Worm (Caenorhabditis elegans): Measurements from ENCODE around the gene K02E7.4.
A peak's percentile ranks its signal among the peaks of the same experiment; 100 is the strongest.
"Not testable (repeated sequence)": the region's sequence is repeated elsewhere in the genome, so short reads cannot be mapped to it uniquely, and the experiment has no call there.

The K02E7.4 gene

DNA sequence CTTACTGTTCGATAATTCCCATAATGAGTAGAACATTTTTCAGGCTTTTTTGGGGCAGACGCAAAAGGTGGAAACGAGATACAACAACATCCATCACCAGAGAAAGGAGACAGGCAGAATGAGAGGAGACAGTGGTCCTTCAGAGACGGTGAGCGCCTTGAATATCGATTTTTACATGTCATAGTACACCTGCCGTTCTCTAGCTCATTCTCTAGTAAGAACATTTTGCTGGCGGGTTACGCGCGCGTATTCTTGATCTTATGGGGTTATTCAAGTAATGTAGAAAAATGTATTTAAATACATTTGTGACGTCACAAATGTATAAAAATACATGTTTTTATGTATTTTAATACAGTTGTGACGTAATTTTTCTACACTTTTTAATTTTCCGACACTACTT lies 28.3 kb upstream of the K02E7.4 start, which contains the start of gene fbxb-45:
Gene fbxb-45, minus strand, starts transcription at position 101 of the 400 bp plus-strand sequence.
- TF ChIP-seq ceh-48 (tag; optimal IDR thresholded peaks at IDR 0.05), result peak; percentile 9

ce11 chrII:1045692-1046091 lies 26.5 kb upstream of the K02E7.4 start, which contains the start of gene str-148:
Gene str-148, plus strand, starts transcription at chrII:1045992.
- TF ChIP-seq gmeb-2 (tag; optimal IDR thresholded peaks at IDR 0.05) (no peak), K02D7.2 (tag; optimal IDR thresholded peaks at IDR 0.05) (no peak), hlh-8 (tag; optimal IDR thresholded peaks at IDR 0.05) (no peak), unc-42 (tag; optimal IDR thresholded peaks at IDR 0.05) (no peak), ceh-31 (tag; optimal IDR thresholded peaks at IDR 0.05) (no peak), fax-1 (tag; optimal IDR thresholded peaks at IDR 0.05) (no peak), fkh-6 (tag; optimal IDR thresholded peaks at IDR 0.05) (no peak)

- TF ChIP-seq zip-5 (tag; optimal IDR thresholded peaks at IDR 0.05) (no peak), pqm-1 (tag; optimal IDR thresholded peaks at IDR 0.05) (no peak), madf-2 (tag; optimal IDR thresholded peaks at IDR 0.05) (no peak), dmd-4 (tag; optimal IDR thresholded peaks at IDR 0.05; ENCODE audit: borderline replicate concordance) (no peak), C08G9.2 (tag; optimal IDR thresholded peaks at IDR 0.05) (no peak), Y22D7AL.16 (tag; optimal IDR thresholded peaks at IDR 0.05) (no peak), pha-2 (tag; optimal IDR thresholded peaks at IDR 0.05) (no peak), tbx-7 (tag; optimal IDR thresholded peaks at IDR 0.05) (no peak), ceh-24 (tag; optimal IDR thresholded peaks at IDR 0.05) (no peak), unc-42 (tag; optimal IDR thresholded peaks at IDR 0.05) (no peak), ceh-31 (tag; optimal IDR thresholded peaks at IDR 0.05) (no peak), pros-1 (tag; optimal IDR thresholded peaks at IDR 0.05) (no peak), pag-3 (tag; optimal IDR thresholded peaks at IDR 0.05; ENCODE audit: borderline replicate concordance) (no peak), elt-4 (tag; optimal IDR thresholded peaks at IDR 0.05) (no peak), unc-86 (tag; optimal IDR thresholded peaks at IDR 0.05) (no peak), T23F11.4 (GFP tag; optimal IDR thresholded peaks at IDR 0.05) (no peak), sox-2 (GFP tag; IDR thresholded peaks at IDR 0.05) (no peak), sdc-2 (tag; optimal IDR thresholded peaks at IDR 0.05) (no peak)
Observed at ce11 chrII:1046937-1047336, 25.3 kb upstream of the K02E7.4 start.

DNA sequence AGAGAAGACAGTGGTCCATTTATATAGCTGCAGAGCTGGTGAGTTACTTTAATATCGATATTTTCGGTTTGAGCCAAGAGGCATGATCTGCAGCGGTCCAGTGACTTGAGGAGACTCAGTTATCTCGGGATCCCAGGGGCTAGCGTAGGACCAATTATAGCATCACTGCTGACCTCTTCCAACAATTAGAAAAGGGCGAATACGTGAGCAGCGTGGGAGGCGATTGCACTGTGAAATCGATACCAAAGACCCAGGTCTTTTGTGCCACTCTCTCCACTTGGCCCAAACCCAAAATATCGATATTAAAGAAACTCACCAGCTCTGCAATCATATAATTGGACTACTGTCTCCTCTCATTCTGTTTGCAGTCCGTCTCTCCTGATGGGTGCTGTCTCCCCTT lies 22.4 kb upstream of the K02E7.4 start, which contains the start of gene fbxb-40:
Gene fbxb-40, minus strand, starts transcription at position 101 of the 400 bp plus-strand sequence.
- TF ChIP-seq dmd-4 (tag; optimal IDR thresholded peaks at IDR 0.05; ENCODE audit: borderline replicate concordance) (no peak), unc-86 (tag; optimal IDR thresholded peaks at IDR 0.05) (no peak), ceh-9 (tag; optimal IDR thresholded peaks at IDR 0.05) (no peak), fkh-6 (tag; optimal IDR thresholded peaks at IDR 0.05) (no peak), hlh-6 (tag; optimal IDR thresholded peaks at IDR 0.05) (no peak), ceh-19 (GFP tag; optimal IDR thresholded peaks at IDR 0.05) (no peak), K02D7.2 (tag; optimal IDR thresholded peaks at IDR 0.05) (no peak), nhr-232 (tag; optimal IDR thresholded peaks at IDR 0.05) (no peak), unc-3 (GFP tag; conservative IDR thresholded peaks at IDR 0.05) (no peak), unc-3 (tag; optimal IDR thresholded peaks at IDR 0.05) (no peak), sdc-2 (tag; optimal IDR thresholded peaks at IDR 0.05) (no peak), pros-1 (tag; optimal IDR thresholded peaks at IDR 0.05) (no peak), ceh-34 (tag; optimal IDR thresholded peaks at IDR 0.05) (no peak)

- TF ChIP-seq pros-1, che-1, ceh-48 (tag; optimal IDR thresholded peaks at IDR 0.05): not testable (repeated sequence)
Observed at ce11 chrII:1054724-1055123, 17.5 kb upstream of the K02E7.4 start, which contains the start of gene K02E7.7. Gene K02E7.7, plus strand, starts transcription at chrII:1055024.

DNA sequence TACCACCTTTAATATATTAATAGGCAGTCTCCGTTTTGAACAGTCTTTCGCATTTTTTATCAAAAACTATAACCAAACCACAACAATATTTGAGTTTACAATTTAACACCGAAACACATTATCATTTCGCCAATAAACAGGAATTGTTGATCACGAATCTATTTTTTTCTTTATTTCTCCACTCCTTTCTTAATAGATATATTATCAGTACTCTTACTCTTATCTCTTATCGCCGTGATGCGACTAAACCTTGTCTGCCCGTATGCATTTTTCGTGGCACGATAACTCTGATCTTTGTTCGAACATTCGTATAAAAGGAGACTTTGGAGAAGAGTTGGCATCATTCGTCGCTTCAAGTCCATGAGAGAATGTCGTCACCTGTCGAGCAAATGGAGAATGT lies 15.4 kb upstream of the K02E7.4 start:
- TF ChIP-seq ets-4 (tag; optimal IDR thresholded peaks at IDR 0.05) (no peak), pax-1 (tag; optimal IDR thresholded peaks at IDR 0.05) (no peak), fkh-10 (GFP tag; optimal IDR thresholded peaks at IDR 0.05) (no peak), elt-2 (tag; optimal IDR thresholded peaks at IDR 0.05) (peak; percentile 94), madf-2 (tag; optimal IDR thresholded peaks at IDR 0.05) (no peak), ceh-22 (tag; optimal IDR thresholded peaks at IDR 0.05) (no peak), ceh-45 (GFP tag; IDR thresholded peaks at IDR 0.05) (no peak)

All from whole organism, late embryonic.